Fruit fly (Drosophila melanogaster) whole organism, wandering third instar larva: Measurements from ENCODE around the gene Mccc1.

Source experiments
- CG32264 ChIP-seq: fragments of 200-800 bp; sonication (Bioruptor generic); optimal IDR thresholded peaks from 2 replicates; lab custom pipeline; 2016; ENCODE audit warnings: missing biosample characterization, missing genetic modification characterization
- CG9705 ChIP-seq: fragments of 200-800 bp; sonication (Bioruptor generic); optimal IDR thresholded peaks from 2 replicates; lab custom pipeline; 2018; ENCODE audit warnings: missing biosample characterization, mild to moderate bottlenecking, missing genetic modification characterization
- CrebA ChIP-seq: fragments of 200-800 bp; sonication (Bioruptor generic); optimal IDR thresholded peaks from 2 replicates; lab custom pipeline; 2016; ENCODE audit warnings: missing biosample characterization, mild to moderate bottlenecking, missing genetic modification characterization, borderline replicate concordance
- Dif ChIP-seq: fragments of 200-275, 200-300 bp; sonication (Bioruptor generic); optimal IDR thresholded peaks from 2 replicates; lab custom pipeline; 2018; ENCODE audit warnings: missing biosample characterization, missing genetic modification characterization; ENCODE audit not compliant: partially characterized antibody
- GATAd ChIP-seq: sonication (Bioruptor generic); optimal IDR thresholded peaks from 2 replicates; lab custom pipeline; 2016; ENCODE audit warnings: missing biosample characterization, missing genetic modification characterization
- HLH106 ChIP-seq: fragments of 200-800 bp; optimal IDR thresholded peaks from 3 replicates; lab custom pipeline; 2019; ENCODE audit warnings: missing biosample characterization, mild to moderate bottlenecking, missing genetic modification characterization, moderate library complexity
- Hnf4 ChIP-seq: fragments of 200-800 bp; sonication (Bioruptor generic); optimal IDR thresholded peaks from 2 replicates; lab custom pipeline; 2016; ENCODE audit warnings: missing biosample characterization, mild to moderate bottlenecking, missing genetic modification characterization
- Hr78 ChIP-seq: fragments of >200 bp; optimal IDR thresholded peaks from 2 replicates; lab custom pipeline; 2017; ENCODE audit warnings: missing biosample characterization, missing genetic modification characterization
- Hr83 ChIP-seq: fragments of 200-300 bp; sonication (Bioruptor generic); optimal IDR thresholded peaks from 2 replicates; lab custom pipeline; 2016; ENCODE audit warnings: missing biosample characterization, mild to moderate bottlenecking, missing genetic modification characterization, moderate library complexity; ENCODE audit not compliant: poor library complexity, severe bottlenecking
- Mio ChIP-seq: sonication (Bioruptor generic); optimal IDR thresholded peaks from 2 replicates; lab custom pipeline; 2016; ENCODE audit warnings: missing biosample characterization, missing genetic modification characterization
- OdsH ChIP-seq: fragments of 200-800 bp; sonication (Bioruptor generic); optimal IDR thresholded peaks from 2 replicates; lab custom pipeline; 2016; ENCODE audit warnings: missing biosample characterization, mild to moderate bottlenecking, missing genetic modification characterization
- Rel ChIP-seq, 2 experiments: fragments of 200-800 bp; sonication (Bioruptor generic) in 1 of 2; optimal IDR thresholded peaks; 2 replicates in 1 of 2; 3 replicates in 1 of 2; lab custom pipeline; 2016 to 2019; ENCODE audit warnings: mild to moderate bottlenecking in 2 of 2, missing biosample characterization in 2 of 2, missing genetic modification characterization in 2 of 2, moderate library complexity in 1 of 2
- Sp1 ChIP-seq: fragments of 200-800 bp; sonication (Bioruptor generic); optimal IDR thresholded peaks from 3 replicates; lab custom pipeline; 2019; ENCODE audit warnings: missing biosample characterization, mild to moderate bottlenecking, missing genetic modification characterization, moderate library complexity
- dmrt93B ChIP-seq: fragments of 200-800 bp; sonication (Bioruptor generic); optimal IDR thresholded peaks from 2 replicates; lab custom pipeline; 2018; ENCODE audit warnings: missing biosample characterization, mild to moderate bottlenecking, missing genetic modification characterization
- dsf ChIP-seq: sonication (Bioruptor generic); optimal IDR thresholded peaks from 2 replicates; lab custom pipeline; 2016; ENCODE audit warnings: missing biosample characterization, missing genetic modification characterization, borderline replicate concordance
- ey ChIP-seq: fragments of 200-800 bp; sonication (Bioruptor generic); optimal IDR thresholded peaks from 2 replicates; lab custom pipeline; 2016; ENCODE audit warnings: missing biosample characterization, missing genetic modification characterization
- foxo ChIP-seq, 2 experiments: fragments of 200-800 bp; sonication (Bioruptor generic); optimal IDR thresholded peaks; 2 replicates in 1 of 2; 3 replicates in 1 of 2; lab custom pipeline; 2016 to 2017; ENCODE audit warnings: missing biosample characterization in 2 of 2, missing genetic modification characterization in 2 of 2
- fru ChIP-seq: fragments of 200-800 bp; sonication (Bioruptor generic); optimal IDR thresholded peaks from 3 replicates; lab custom pipeline; 2016; ENCODE audit warnings: missing biosample characterization, mild to moderate bottlenecking, missing genetic modification characterization
- h ChIP-seq: fragments of 200-800 bp; sonication (Bioruptor generic); optimal IDR thresholded peaks from 3 replicates; lab custom pipeline; 2016; ENCODE audit warnings: missing biosample characterization, mild to moderate bottlenecking, missing genetic modification characterization
- jim ChIP-seq: fragments of 175-275, 200-325 bp; sonication (Bioruptor generic); optimal IDR thresholded peaks from 2 replicates; lab custom pipeline; 2016; ENCODE audit warnings: missing biosample characterization, mild to moderate bottlenecking, missing genetic modification characterization
- psq ChIP-seq: fragments of 200-800 bp; sonication (Bioruptor generic); optimal IDR thresholded peaks from 3 replicates; lab custom pipeline; 2017; ENCODE audit warnings: missing biosample characterization, mild to moderate bottlenecking, missing genetic modification characterization, moderate library complexity
- rgr ChIP-seq: fragments of 200-800 bp; sonication (Bioruptor generic); optimal IDR thresholded peaks from 3 replicates; lab custom pipeline; 2016; ENCODE audit warnings: missing biosample characterization, mild to moderate bottlenecking, missing genetic modification characterization
- sage ChIP-seq: fragments of 200-800 bp; sonication (Bioruptor generic); optimal IDR thresholded peaks from 2 replicates; lab custom pipeline; 2016; ENCODE audit warnings: missing biosample characterization, mild to moderate bottlenecking, missing genetic modification characterization
- sv ChIP-seq: fragments of 200-800 bp; sonication (Bioruptor generic); optimal IDR thresholded peaks from 3 replicates; lab custom pipeline; 2016; ENCODE audit warnings: missing biosample characterization, missing genetic modification characterization
- tai ChIP-seq: sonication (Bioruptor generic); optimal IDR thresholded peaks from 2 replicates; lab custom pipeline; 2016; ENCODE audit warnings: missing biosample characterization, missing genetic modification characterization
- usp ChIP-seq: fragments of >200 bp; optimal IDR thresholded peaks from 2 replicates; lab custom pipeline; 2017; ENCODE audit warnings: missing biosample characterization, missing genetic modification characterization
- woc ChIP-seq: sonication (Bioruptor generic); optimal IDR thresholded peaks from 2 replicates; lab custom pipeline; 2016; ENCODE audit warnings: missing biosample characterization, mild to moderate bottlenecking, missing genetic modification characterization

The Mccc1 gene

DNA sequence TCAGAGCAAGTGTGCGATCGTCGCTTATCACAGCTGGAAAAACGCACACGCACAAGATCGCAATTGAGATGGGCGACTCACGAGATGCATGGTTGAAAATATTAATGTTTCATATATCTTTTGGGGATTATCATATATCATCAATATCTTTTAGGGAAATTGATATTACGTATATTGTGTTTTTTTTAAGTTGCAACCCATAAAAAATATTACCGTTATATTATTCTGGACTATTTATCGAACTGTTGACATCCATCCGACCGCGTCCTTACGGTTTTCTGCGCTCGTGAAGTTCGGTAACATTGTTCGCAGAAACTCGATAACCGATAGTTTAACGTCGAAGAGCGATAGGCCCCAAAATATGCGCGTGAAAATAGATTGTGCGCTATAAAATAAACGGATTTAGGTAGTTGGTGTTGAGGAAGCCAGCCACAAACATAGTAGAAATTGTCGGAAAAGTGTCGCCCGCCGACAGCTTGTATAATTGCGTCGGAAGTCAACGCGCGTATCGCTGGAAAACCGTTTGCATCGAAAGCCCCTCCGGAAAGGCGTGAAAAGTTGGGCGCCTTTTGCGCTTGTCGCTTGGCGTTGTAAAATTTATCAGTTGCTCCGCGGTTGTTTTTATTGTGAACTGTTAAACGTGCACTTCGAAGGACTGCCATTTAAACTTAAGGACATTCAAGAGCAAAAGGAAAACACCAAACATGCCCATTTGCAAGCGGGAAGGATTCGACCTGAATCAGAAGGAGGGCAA lies at the start of gene Mccc1, which contains the start of gene Acf:
Gene Mccc1, minus strand, starts transcription at position 244 of the 754 bp plus-strand sequence.
Gene Acf, plus strand, starts transcription at position 318 of the 754 bp plus-strand sequence.
- TF ChIP-seq OdsH (no peak), psq (GFP tag; lab: Kevin White, UChicago) (peak; percentile 17), Hr83 (GFP tag; lab: Kevin White, UChicago) (peak; percentile 44), CG32264 (GFP tag; lab: Kevin White, UChicago) (peak; percentile 10), h (GFP tag; lab: Kevin White, UChicago) (no peak), GATAd (GFP tag; lab: Kevin White, UChicago) (peak; percentile 38), sv (GFP tag; lab: Kevin White, UChicago) (peak; percentile 36), Sp1 (GFP tag; lab: Kevin White, UChicago) (no peak), dsf (peak; percentile 23)

DNA sequence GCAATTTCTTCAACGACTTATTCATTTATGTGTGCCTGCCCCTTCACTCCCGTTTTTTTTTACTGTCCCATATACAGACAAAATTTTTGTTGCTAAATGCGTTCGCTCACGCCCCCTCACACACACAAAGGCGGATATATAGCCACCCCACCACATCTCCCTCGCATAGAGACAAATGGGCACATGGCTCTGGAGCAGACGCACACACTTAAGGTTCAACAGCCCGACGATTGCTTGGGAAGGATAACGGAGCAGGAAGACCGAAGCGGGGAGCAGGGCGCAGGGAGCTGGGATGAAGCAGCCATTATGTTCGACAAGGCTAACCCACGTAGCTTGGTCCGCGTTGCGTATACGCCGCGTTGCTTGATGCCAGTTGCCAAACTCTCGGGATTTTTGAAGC lies 32.7 kb upstream of the Mccc1 start:
- TF ChIP-seq CG32264 (GFP tag; lab: Kevin White, UChicago): no peak
- TF ChIP-seq sage (GFP tag; lab: Kevin White, UChicago): no peak
- TF ChIP-seq woc (GFP tag; lab: Kevin White, UChicago): no peak
- no peak for TF ChIP-seq jim (GFP tag; lab: Kevin White, UChicago)
- TF ChIP-seq Rel (GFP tag; optimal IDR thresholded peaks at IDR 0.05; lab: Kevin White, UChicago): no peak
- TF ChIP-seq Rel (tag; optimal IDR thresholded peaks at IDR 0.05; lab: Kevin White, UChicago): no peak
- TF ChIP-seq usp (GFP tag; lab: Kevin White, UChicago): no peak
- TF ChIP-seq CrebA (GFP tag; lab: Kevin White, UChicago): no peak
- no peak for TF ChIP-seq ey (GFP tag; lab: Kevin White, UChicago)
- no peak for TF ChIP-seq dmrt93B
- no peak for TF ChIP-seq psq (GFP tag; lab: Kevin White, UChicago)
- TF ChIP-seq Dif (GFP tag; lab: Kevin White, UChicago): no peak
- TF ChIP-seq h (GFP tag; lab: Kevin White, UChicago): no peak

DNA sequence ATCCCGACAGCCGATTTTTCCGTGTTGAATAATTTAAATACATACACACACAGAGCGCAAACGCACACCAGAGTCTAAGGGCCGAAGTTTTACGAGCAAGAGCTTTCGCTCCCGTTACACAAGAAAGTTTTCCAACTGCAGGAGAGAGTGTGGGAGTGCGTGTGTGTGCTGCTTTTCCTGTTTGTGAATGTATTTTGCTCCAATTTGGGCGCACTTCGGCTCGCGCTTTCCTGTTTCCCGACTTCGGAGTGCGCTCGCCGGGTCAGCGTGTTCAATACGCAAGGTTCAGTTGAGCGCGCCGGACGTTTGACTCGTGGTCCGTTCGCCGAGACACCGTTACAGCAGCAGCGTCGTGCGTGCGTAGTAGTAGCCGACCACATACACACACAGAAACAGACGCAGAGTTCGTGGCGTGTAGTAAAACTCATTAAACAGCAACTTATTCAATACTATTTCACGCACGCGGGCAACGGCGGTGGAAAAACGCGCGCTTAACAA lies 31.9 kb upstream of the Mccc1 start:
- no peak for TF ChIP-seq rgr (GFP tag; lab: Kevin White, UChicago)
- no peak for TF ChIP-seq Hnf4
- TF ChIP-seq Hr78 (GFP tag; lab: Kevin White, UChicago): no peak
- no peak for TF ChIP-seq CrebA (GFP tag; lab: Kevin White, UChicago)
- no peak for TF ChIP-seq tai (GFP tag; lab: Kevin White, UChicago)
- TF ChIP-seq usp (GFP tag; lab: Kevin White, UChicago): no peak
- TF ChIP-seq Sp1 (GFP tag; lab: Kevin White, UChicago): no peak
- no peak for TF ChIP-seq woc (GFP tag; lab: Kevin White, UChicago)
- TF ChIP-seq foxo (GFP tag; optimal IDR thresholded peaks at IDR 0.05; lab: Kevin White, UChicago): no peak
- no peak for TF ChIP-seq Rel (GFP tag; optimal IDR thresholded peaks at IDR 0.05; lab: Kevin White, UChicago)
- TF ChIP-seq Rel (tag; optimal IDR thresholded peaks at IDR 0.05; lab: Kevin White, UChicago): no peak
- TF ChIP-seq jim (GFP tag; lab: Kevin White, UChicago): no peak
- TF ChIP-seq sv (GFP tag; lab: Kevin White, UChicago): no peak

DNA sequence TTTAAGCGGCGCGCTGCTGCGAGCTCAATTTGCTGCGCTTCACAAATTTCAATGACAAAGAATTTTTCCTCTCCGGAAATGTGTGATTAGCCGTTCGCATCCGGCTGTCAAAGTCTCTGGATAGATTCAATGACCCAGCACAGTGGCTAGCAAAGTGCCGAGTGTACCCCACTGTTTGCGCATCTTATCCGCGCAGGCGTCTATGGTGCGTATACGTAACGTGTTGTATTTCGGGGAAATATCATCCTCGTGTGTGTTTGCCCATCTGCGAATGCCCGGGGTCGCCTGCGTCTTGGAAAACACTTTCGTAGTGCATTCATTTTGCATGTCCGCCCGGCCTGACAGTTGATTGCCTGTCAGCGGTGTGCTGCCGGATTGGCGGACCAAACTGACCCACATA lies 30.5 kb upstream of the Mccc1 start:
- TF ChIP-seq ey (GFP tag; lab: Kevin White, UChicago) (no peak), CrebA (GFP tag; lab: Kevin White, UChicago) (no peak), HLH106 (tag; lab: Kevin White, UChicago) (no peak), CG9705 (GFP tag; lab: Kevin White, UChicago) (no peak), Dif (GFP tag; lab: Kevin White, UChicago) (no peak)

DNA sequence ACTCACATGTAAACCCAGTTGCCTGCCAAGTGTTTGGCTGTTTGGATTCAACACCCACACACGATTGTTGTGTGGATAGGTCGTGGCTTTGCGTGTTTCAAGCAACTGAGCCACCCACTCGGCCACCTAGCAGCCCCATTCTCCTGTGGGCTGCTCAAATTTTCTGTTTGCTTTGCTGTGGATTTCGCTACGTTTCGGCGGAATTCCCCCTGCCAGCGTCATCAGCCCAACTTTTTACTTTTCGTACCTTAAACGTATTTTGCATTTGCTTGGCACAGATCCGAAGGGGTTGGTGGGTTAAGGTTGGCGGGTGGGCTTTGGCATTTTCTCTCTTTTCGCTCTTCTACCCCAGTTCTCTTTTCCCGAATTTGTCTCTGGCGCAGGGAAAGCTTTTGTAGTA lies 28.8 kb upstream of the Mccc1 start:
- TF ChIP-seq Rel (GFP tag; optimal IDR thresholded peaks at IDR 0.05; lab: Kevin White, UChicago) (no peak), Rel (tag; optimal IDR thresholded peaks at IDR 0.05; lab: Kevin White, UChicago) (no peak), fru (no peak), foxo (GFP tag; optimal IDR thresholded peaks at IDR 0.05; lab: Kevin White, UChicago) (no peak), Mio (GFP tag; lab: Kevin White, UChicago) (no peak)
